Fruit fly (Drosophila melanogaster): ENCODE measurements around the gene Mob2.

Gene Mob2

dm6 chr3L:11536767-11537419 is 25.1 kb downstream of the Mob2 start (continued):
- TF ChIP-seq croc (GFP tag; conservative IDR thresholded peaks at IDR 0.05) (no peak), CG6254 (GFP tag; optimal IDR thresholded peaks at IDR 0.05) (no peak), Hand (GFP tag; optimal IDR thresholded peaks at IDR 0.05) (no peak), CG6791 (GFP tag; IDR thresholded peaks at IDR 0.05; ENCODE audit: partially characterized antibody) (0 out of 3 replicates have a peak, but pooled peaks have one; percentile 8), ems (GFP tag; optimal IDR thresholded peaks at IDR 0.05) (no peak), CG32532 (GFP tag; IDR thresholded peaks at IDR 0.05) (0 out of 2 replicates have a peak, but pooled peaks have one; percentile 9), dmrt11E (tag; optimal IDR thresholded peaks at IDR 0.05) (no peak), ap (GFP tag; IDR thresholded peaks at IDR 0.05) (no peak), CG12299 (tag; optimal IDR thresholded peaks at IDR 0.05) (no peak), CG6689 (GFP tag; IDR thresholded peaks at IDR 0.05) (no peak), CG16813 (GFP tag; IDR thresholded peaks at IDR 0.05; ENCODE audit: partially characterized antibody) (no peak), Dek (tag; optimal IDR thresholded peaks at IDR 0.05) (no peak), Poxn (GFP tag; IDR thresholded peaks at IDR 0.05) (no peak), MESR4 (GFP tag; optimal IDR thresholded peaks at IDR 0.05) (no peak)

dm6 chr3L:11536132-11536531 is 25.9 kb downstream of the Mob2 start:
- TF ChIP-seq grn (GFP tag; optimal IDR thresholded peaks at IDR 0.05) (no peak), Drgx (GFP tag; IDR thresholded peaks at IDR 0.05) (0 out of 2 replicates have a peak, but pooled peaks have one; percentile 20), CG3838 (GFP tag; optimal IDR thresholded peaks at IDR 0.05) (no peak), CG15514 (GFP tag; optimal IDR thresholded peaks at IDR 0.05) (peak; percentile 15), z (GFP tag; IDR thresholded peaks at IDR 0.05) (no peak), Aef1 (GFP tag; IDR thresholded peaks at IDR 0.05) (peak; percentile 16; the same call in 1 of the 3 replicates), vvl (GFP tag; IDR thresholded peaks at IDR 0.05) (peak; percentile 50), en (GFP tag; optimal IDR thresholded peaks at IDR 0.05) (no peak), vnd (GFP tag; IDR thresholded peaks at IDR 0.05; ENCODE audit: partially characterized antibody) (no peak), CG7786 (GFP tag; optimal IDR thresholded peaks at IDR 0.05) (no peak), Hr39 (optimal IDR thresholded peaks at IDR 0.05) (no peak), eyg (GFP tag; optimal IDR thresholded peaks at IDR 0.05) (no peak), Oli (tag; optimal IDR thresholded peaks at IDR 0.05) (peak; percentile 25), Ravus (GFP tag; IDR thresholded peaks at IDR 0.05) (no peak), knrl (GFP tag; IDR thresholded peaks at IDR 0.05; ENCODE audit: partially characterized antibody) (no peak), ind (GFP tag; optimal IDR thresholded peaks at IDR 0.05) (peak; percentile 11), Six4 (GFP tag; optimal IDR thresholded peaks at IDR 0.05) (no peak), CG10321 (GFP tag; IDR thresholded peaks at IDR 0.05) (no peak), CG6765 (GFP tag; optimal IDR thresholded peaks at IDR 0.05) (no peak), tgo (GFP tag; IDR thresholded peaks at IDR 0.05) (no peak), CG6254 (GFP tag; optimal IDR thresholded peaks at IDR 0.05) (no peak), CG10543 (GFP tag; optimal IDR thresholded peaks at IDR 0.05) (no peak), tna (GFP tag; IDR thresholded peaks at IDR 0.05; ENCODE audit: partially characterized antibody) (no peak), org-1 (GFP tag; optimal IDR thresholded peaks at IDR 0.05) (no peak), CG13424 (tag; optimal IDR thresholded peaks at IDR 0.05) (no peak), CG17802 (tag; optimal IDR thresholded peaks at IDR 0.05) (no peak), oc (tag; optimal IDR thresholded peaks at IDR 0.05) (no peak), CG8290 (GFP tag; optimal IDR thresholded peaks at IDR 0.05) (no peak), CG8290 (tag; optimal IDR thresholded peaks at IDR 0.05) (no peak), CG6813 (GFP tag; optimal IDR thresholded peaks at IDR 0.05) (no peak), Ada2b (GFP tag; IDR thresholded peaks at IDR 0.05) (peak; percentile 72), shn (GFP tag; optimal IDR thresholded peaks at IDR 0.05) (no peak), CG7357 (GFP tag; IDR thresholded peaks at IDR 0.05) (no peak), pros (GFP tag; optimal IDR thresholded peaks at IDR 0.05) (no peak), CG11398 (GFP tag; optimal IDR thresholded peaks at IDR 0.05) (no peak), CG43689 (GFP tag; IDR thresholded peaks at IDR 0.05) (no peak), CG2712 (tag; optimal IDR thresholded peaks at IDR 0.05) (no peak)

Data from whole organism, embryonic.